Worm (Caenorhabditis elegans): ENCODE data around the gene ZC250.2.

The ZC250.2 gene

DNA sequence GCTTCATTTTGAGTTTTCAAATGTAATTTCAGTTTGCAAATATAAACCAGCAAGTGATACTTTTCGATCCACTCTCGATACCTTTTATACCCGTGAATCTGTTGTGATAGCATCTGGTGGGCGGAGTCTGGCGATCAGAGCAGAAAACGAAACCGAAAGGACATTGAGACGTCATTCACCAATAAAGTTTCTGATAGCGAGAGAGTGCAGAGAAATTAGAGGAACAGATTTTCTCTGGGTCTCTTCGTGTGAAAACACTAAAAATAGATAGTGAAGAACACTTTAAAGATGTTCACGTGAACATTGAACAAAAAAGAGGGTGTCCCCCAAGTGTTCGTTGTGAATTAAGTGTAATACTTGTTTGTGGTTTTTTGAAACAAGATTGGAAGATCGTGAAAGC is 28.3 kb upstream of the ZC250.2 start, which contains the start of gene pgph-3 (continued):
- TF ChIP-seq nhr-28 (tag; optimal IDR thresholded peaks at IDR 0.05) (peak; percentile 89), hif-1 (tag; optimal IDR thresholded peaks at IDR 0.05) (peak in 1 of 2 experiments; percentile 41), daf-8 (GFP tag; IDR thresholded peaks at IDR 0.05) (no peak), nhr-76 (tag; optimal IDR thresholded peaks at IDR 0.05) (peak; percentile 69), spr-3 (GFP tag; optimal IDR thresholded peaks at IDR 0.05) (no peak), nhr-10 (tag; optimal IDR thresholded peaks at IDR 0.05) (peak; percentile 60), gei-8 (GFP tag; optimal IDR thresholded peaks at IDR 0.05) (peak; percentile 7), mxl-2 (GFP tag; conservative IDR thresholded peaks at IDR 0.05) (peak; percentile 93), Y105C5A.15 (GFP tag; IDR thresholded peaks at IDR 0.05) (no peak), fos-1 (tag; optimal IDR thresholded peaks at IDR 0.05) (no peak), daf-16 (GFP tag; optimal IDR thresholded peaks at IDR 0.05) (peak; percentile 10 to 66), daf-16 (tag; optimal IDR thresholded peaks at IDR 0.05) (peak; percentile 85), spr-1 (tag; optimal IDR thresholded peaks at IDR 0.05) (peak; percentile 26), pqm-1 (tag; optimal IDR thresholded peaks at IDR 0.05) (peak; percentile 59), cey-2 (tag; optimal IDR thresholded peaks at IDR 0.05; ENCODE audit: borderline replicate concordance, insufficient read depth) (peak; percentile 80), ceh-20 (GFP tag; IDR thresholded peaks at IDR 0.05) (peak; percentile 75), fkh-10 (GFP tag; optimal IDR thresholded peaks at IDR 0.05) (no peak), lim-7 (GFP tag; IDR thresholded peaks at IDR 0.05) (no peak), madf-9 (GFP tag; conservative IDR thresholded peaks at IDR 0.05) (0 out of 2 replicates have a peak, but pooled peaks have one; percentile 16), ZK337.2 (GFP tag; IDR thresholded peaks at IDR 0.05) (no peak), nhr-102 (tag; optimal IDR thresholded peaks at IDR 0.05) (peak; percentile 78), hlh-11 (tag; optimal IDR thresholded peaks at IDR 0.05) (peak; percentile 97), aha-1 (tag) (peak; percentile 51), T20F7.1 (GFP tag; optimal IDR thresholded peaks at IDR 0.05) (peak; percentile 46)

DNA sequence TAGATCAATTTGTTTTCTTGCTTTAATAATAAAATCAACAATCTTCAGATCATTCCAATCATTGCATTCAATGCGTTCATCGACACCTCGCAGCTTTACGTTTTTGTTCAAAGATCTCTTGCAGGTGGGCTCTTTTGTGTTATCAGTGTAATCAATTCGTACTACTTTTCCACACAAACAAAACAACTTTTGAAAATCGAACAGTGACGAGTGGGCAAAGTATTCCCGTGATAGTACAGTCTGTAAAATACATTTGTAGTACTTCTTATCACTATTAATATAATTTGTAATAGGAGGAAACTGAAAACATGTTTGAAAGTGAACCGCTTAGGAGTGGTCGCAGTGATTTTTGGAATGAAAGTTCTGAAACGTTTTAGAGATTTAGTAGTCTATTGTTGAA is 27.1 kb upstream of the ZC250.2 start, which contains the start of gene pgph-2:
pgph-2 (plus strand) TSS at position 47 of the 400 bp plus-strand sequence.
- TF ChIP-seq F10B5.3 (tag; optimal IDR thresholded peaks at IDR 0.05) (no peak), hlh-11 (tag; optimal IDR thresholded peaks at IDR 0.05) (peak; percentile 14), nhr-76 (tag; optimal IDR thresholded peaks at IDR 0.05) (no peak), lin-1 (GFP tag; IDR thresholded peaks at IDR 0.05) (no peak), dve-1 (tag; optimal IDR thresholded peaks at IDR 0.05; ENCODE audit: insufficient read depth) (peak; percentile 29), nhr-111 (GFP tag; optimal IDR thresholded peaks at IDR 0.05) (no peak), mdt-29 (GFP tag; IDR thresholded peaks at IDR 0.05) (no peak), mdl-1 (tag; optimal IDR thresholded peaks at IDR 0.05) (no peak), php-3 (GFP tag; IDR thresholded peaks at IDR 0.05) (no peak), nhr-25 (tag; optimal IDR thresholded peaks at IDR 0.05; ENCODE audit: borderline replicate concordance, insufficient read depth) (no peak), spr-3 (GFP tag; optimal IDR thresholded peaks at IDR 0.05) (no peak), ztf-7 (tag; optimal IDR thresholded peaks at IDR 0.05) (no peak), daf-16 (GFP tag; optimal IDR thresholded peaks at IDR 0.05) (no peak), daf-16 (tag; optimal IDR thresholded peaks at IDR 0.05) (peak; percentile 66), F26F4.8 (GFP tag; conservative IDR thresholded peaks at IDR 0.05) (no peak), cey-2 (tag; optimal IDR thresholded peaks at IDR 0.05; ENCODE audit: borderline replicate concordance, insufficient read depth) (no peak), snpc-4 (tag; optimal IDR thresholded peaks at IDR 0.05) (no peak), dmd-6 (GFP tag; IDR thresholded peaks at IDR 0.05) (no peak), mes-2 (tag; optimal IDR thresholded peaks at IDR 0.05; ENCODE audit: poor library complexity, severe bottlenecking) (no peak), aly-2 (tag; optimal IDR thresholded peaks at IDR 0.05) (no peak), fkh-10 (GFP tag; optimal IDR thresholded peaks at IDR 0.05) (no peak)

DNA sequence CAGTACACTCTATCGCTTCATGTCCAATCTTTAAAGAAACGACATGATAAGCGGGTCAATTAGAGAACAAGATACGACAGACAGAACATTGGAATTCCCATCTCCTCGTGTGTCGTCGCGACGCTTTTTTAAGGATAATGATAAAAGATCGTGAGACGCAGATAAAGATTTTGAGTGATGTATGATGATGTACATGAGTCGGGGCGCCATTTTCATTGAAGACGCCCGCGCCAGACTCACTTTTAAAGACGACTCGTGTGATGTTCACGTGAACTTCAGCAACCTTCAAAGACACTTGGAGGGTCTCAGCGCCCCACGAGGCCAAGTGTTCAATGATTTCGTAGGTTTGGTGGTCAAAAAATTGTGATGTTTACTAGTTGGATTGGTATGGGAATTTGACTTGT is 23.8 kb upstream of the ZC250.2 start:
- TF ChIP-seq mxl-3 (GFP tag; optimal IDR thresholded peaks at IDR 0.05) (peak; percentile 82), dmd-6 (GFP tag; IDR thresholded peaks at IDR 0.05) (peak; percentile 86), nhr-42 (GFP tag; IDR thresholded peaks at IDR 0.05) (no peak), nhr-41 (GFP tag; IDR thresholded peaks at IDR 0.05) (no peak), ceh-32 (tag; optimal IDR thresholded peaks at IDR 0.05; ENCODE audit: poor library complexity) (no peak), fos-1 (tag; optimal IDR thresholded peaks at IDR 0.05) (no peak), zfp-3 (GFP tag; conservative IDR thresholded peaks at IDR 0.05) (no peak), T20F7.1 (GFP tag; optimal IDR thresholded peaks at IDR 0.05) (peak; percentile 15), skn-1 (tag; optimal IDR thresholded peaks at IDR 0.05) (no peak), hlh-30 (tag; optimal IDR thresholded peaks at IDR 0.05; ENCODE audit: insufficient read depth) (peak; percentile 91), ztf-11 (tag; optimal IDR thresholded peaks at IDR 0.05) (no peak), tag-97 (GFP tag; IDR thresholded peaks at IDR 0.05) (no peak), jun-1 (tag; optimal IDR thresholded peaks at IDR 0.05) (no peak), F37D6.2 (tag; optimal IDR thresholded peaks at IDR 0.05) (no peak), nhr-102 (tag; optimal IDR thresholded peaks at IDR 0.05) (peak; percentile 78)
